Worm (Caenorhabditis elegans) whole organism, midembryonic: ENCODE measurements around the gene pgl-3.

Experiments used
- T22C8.4 ChIP-seq: fragments of 200-800 bp; sonication (Bioruptor generic); IDR thresholded peaks from 2 replicates; pipeline ENCODE4 v1.3.6; 2022; ENCODE audit warnings: missing genetic modification characterization, missing compliant biosample characterization
- cog-1 ChIP-seq: sonication (generic microtip); optimal IDR thresholded peaks from 2 replicates; lab custom pipeline; 2016; ENCODE audit warnings: missing genetic modification characterization, missing compliant biosample characterization
- flt-1 ChIP-seq: fragments of 200-800 bp; sonication (Bioruptor generic); IDR thresholded peaks from 2 replicates; pipeline ENCODE4 v1.3.6; 2022; ENCODE audit warnings: missing genetic modification characterization, missing compliant biosample characterization
- klf-2 ChIP-seq: fragments of 200-800 bp; sonication (Bioruptor generic); conservative IDR thresholded peaks from 2 replicates; pipeline ENCODE4 v1.3.6; 2022; ENCODE audit warnings: missing genetic modification reagents, missing genetic modification characterization, missing compliant biosample characterization
- med-1 ChIP-seq: sonication (generic microtip); optimal IDR thresholded peaks from 2 replicates; lab custom pipeline; 2017; ENCODE audit warnings: missing genetic modification characterization, mild to moderate bottlenecking, missing compliant biosample characterization, antibody characterized with exemption, missing genetic modification reagents; ENCODE audit not compliant: insufficient read depth
- ref-1 ChIP-seq: fragments of 200-800 bp; sonication (Bioruptor generic); conservative IDR thresholded peaks from 2 replicates; pipeline ENCODE4 v1.3.6; 2022; ENCODE audit warnings: missing genetic modification reagents, missing genetic modification characterization, missing compliant biosample characterization
- tab-1 ChIP-seq: fragments of 200-800 bp; sonication (Bioruptor generic); IDR thresholded peaks from 2 replicates; pipeline ENCODE4 v1.3.6; 2022; ENCODE audit warnings: missing genetic modification characterization, missing compliant biosample characterization
- ztf-23 ChIP-seq: fragments of 200-800 bp; sonication (Bioruptor generic); IDR thresholded peaks from 2 replicates; pipeline ENCODE4 v1.3.6; 2022; ENCODE audit warnings: missing genetic modification reagents, missing genetic modification characterization, missing compliant biosample characterization
- ztf-29 ChIP-seq: fragments of 200-800 bp; sonication (Bioruptor generic); IDR thresholded peaks from 2 replicates; pipeline ENCODE4 v1.3.6; 2022; ENCODE audit warnings: missing genetic modification reagents, missing genetic modification characterization, missing compliant biosample characterization

The pgl-3 gene

ce11 chrV:4755308-4756029, at the start of gene pgl-3:
Gene pgl-3 (plus strand): TSS chrV:4755979.
- TF ChIP-seq flt-1 (GFP tag; lab: Robert Waterston, UW) (no peak), cog-1 (tag; lab: Kevin White, UChicago) (no peak), klf-2 (GFP tag; lab: Robert Waterston, UW) (no peak), tab-1 (GFP tag; lab: Robert Waterston, UW) (no peak), ztf-29 (GFP tag; lab: Robert Waterston, UW) (no peak)

ce11 chrV:4707646-4708045, 48.1 kb upstream of the pgl-3 start:
- TF ChIP-seq cog-1 (tag; lab: Kevin White, UChicago) (no peak), med-1 (GFP tag; lab: Kevin White, UChicago) (no peak), flt-1 (GFP tag; lab: Robert Waterston, UW) (no peak), ztf-29 (GFP tag; lab: Robert Waterston, UW) (no peak), T22C8.4 (GFP tag; lab: Robert Waterston, UW) (no peak), klf-2 (GFP tag; lab: Robert Waterston, UW) (no peak), ref-1 (GFP tag; lab: Robert Waterston, UW) (no peak), tab-1 (GFP tag; lab: Robert Waterston, UW) (no peak)

ce11 chrV:4710464-4710863, 45.3 kb upstream of the pgl-3 start, which contains the start of gene oac-24:
Gene oac-24 (plus strand): TSS chrV:4710764.
- TF ChIP-seq ztf-29 (GFP tag; lab: Robert Waterston, UW): no peak

- TF ChIP-seq ztf-23 (GFP tag; lab: Robert Waterston, UW) (no peak), T22C8.4 (GFP tag; lab: Robert Waterston, UW) (no peak), cog-1 (tag; lab: Kevin White, UChicago) (no peak), flt-1 (GFP tag; lab: Robert Waterston, UW) (no peak), ztf-29 (GFP tag; lab: Robert Waterston, UW) (no peak), klf-2 (GFP tag; lab: Robert Waterston, UW) (no peak), tab-1 (GFP tag; lab: Robert Waterston, UW) (no peak), med-1 (GFP tag; lab: Kevin White, UChicago) (no peak), ref-1 (GFP tag; lab: Robert Waterston, UW) (no peak)
Measured at ce11 chrV:4719965-4720364, 35.8 kb upstream of the pgl-3 start, which contains the start of gene prx-6. Gene prx-6 (minus strand): TSS chrV:4720093.

- TF ChIP-seq ztf-29 (GFP tag; lab: Robert Waterston, UW): no peak
Measured at ce11 chrV:4720884-4721464, 34.8 kb upstream of the pgl-3 start.

- no peak for TF ChIP-seq med-1 (GFP tag; lab: Kevin White, UChicago)
- no peak for TF ChIP-seq ztf-23 (GFP tag; lab: Robert Waterston, UW)
- TF ChIP-seq cog-1 (tag; lab: Kevin White, UChicago): no peak
- TF ChIP-seq T22C8.4 (GFP tag; lab: Robert Waterston, UW): no peak
- TF ChIP-seq klf-2 (GFP tag; lab: Robert Waterston, UW): no peak
- no peak for TF ChIP-seq ztf-29 (GFP tag; lab: Robert Waterston, UW)
- TF ChIP-seq tab-1 (GFP tag; lab: Robert Waterston, UW): no peak
- no peak for TF ChIP-seq ref-1 (GFP tag; lab: Robert Waterston, UW)
- TF ChIP-seq flt-1 (GFP tag; lab: Robert Waterston, UW): no peak
Measured at ce11 chrV:4722314-4722713, 33.5 kb upstream of the pgl-3 start, which contains the start of gene F39G3.5. Gene F39G3.5 (plus strand): TSS chrV:4722614.

- TF ChIP-seq klf-2 (GFP tag; lab: Robert Waterston, UW) (no peak), T22C8.4 (GFP tag; lab: Robert Waterston, UW) (no peak), flt-1 (GFP tag; lab: Robert Waterston, UW) (no peak), ref-1 (GFP tag; lab: Robert Waterston, UW) (no peak), cog-1 (tag; lab: Kevin White, UChicago) (no peak), tab-1 (GFP tag; lab: Robert Waterston, UW) (no peak), med-1 (GFP tag; lab: Kevin White, UChicago) (no peak), ztf-29 (GFP tag; lab: Robert Waterston, UW) (no peak), ztf-23 (GFP tag; lab: Robert Waterston, UW) (no peak)
Measured at ce11 chrV:4724453-4724852, 31.3 kb upstream of the pgl-3 start, which contains the start of gene F39G3.4. Gene F39G3.4 (plus strand): TSS chrV:4724753.

ce11 chrV:4730075-4730474, 25.7 kb upstream of the pgl-3 start, which contains the start of gene tig-2:
Gene tig-2 (minus strand): TSS chrV:4730161.
- TF ChIP-seq klf-2 (GFP tag; lab: Robert Waterston, UW) (no peak), cog-1 (tag; lab: Kevin White, UChicago) (no peak), flt-1 (GFP tag; lab: Robert Waterston, UW) (no peak), T22C8.4 (GFP tag; lab: Robert Waterston, UW) (no peak), tab-1 (GFP tag; lab: Robert Waterston, UW) (no peak), med-1 (GFP tag; lab: Kevin White, UChicago) (no peak), ztf-23 (GFP tag; lab: Robert Waterston, UW) (no peak), ztf-29 (GFP tag; lab: Robert Waterston, UW) (no peak), ref-1 (GFP tag; lab: Robert Waterston, UW) (no peak)
